Worm (Caenorhabditis elegans) whole organism, L1 larva: ENCODE data around the gene cutl-4.

Source experiments
- C04F5.9 ChIP-seq: sonication (generic microtip); optimal IDR thresholded peaks from 2 replicates; lab custom pipeline; 2016; ENCODE audit warnings: missing genetic modification characterization, missing compliant biosample characterization
- F16B12.6 ChIP-seq: fragments of 150-350 bp; optimal IDR thresholded peaks from 2 replicates; lab custom pipeline; 2014; ENCODE audit warnings: missing biosample characterization, missing genetic modification characterization
- aha-1 ChIP-seq: fragments of 150-350 bp; optimal IDR thresholded peaks from 2 replicates; lab custom pipeline; 2014; ENCODE audit warnings: missing biosample characterization, missing genetic modification characterization
- ceh-63 ChIP-seq: fragments of 200-800 bp; sonication (Bioruptor generic); optimal IDR thresholded peaks from 2 replicates; lab custom pipeline; 2018; ENCODE audit warnings: mild to moderate bottlenecking, missing genetic modification characterization, missing compliant biosample characterization
- ceh-8 ChIP-seq: fragments of 200-800 bp; sonication (Bioruptor generic); optimal IDR thresholded peaks from 2 replicates; lab custom pipeline; 2018; ENCODE audit warnings: mild to moderate bottlenecking, missing genetic modification characterization, moderate library complexity, missing compliant biosample characterization
- ceh-82 ChIP-seq, 3 experiments: fragments of 150-350 bp in 1 of 3; sonication (generic microtip) in 2 of 3; optimal IDR thresholded peaks; 2 replicates each; lab custom pipeline; 2014 to 2017; ENCODE audit warnings: missing biosample characterization in 3 of 3, missing genetic modification characterization in 3 of 3
- ceh-88 ChIP-seq: fragments of 200-800 bp; sonication (Bioruptor generic); IDR thresholded peaks from 2 replicates; pipeline ENCODE4 v1.3.6; 2022; ENCODE audit warnings: missing genetic modification characterization, missing compliant biosample characterization
- ceh-90 ChIP-seq: sonication (generic microtip); optimal IDR thresholded peaks from 2 replicates; lab custom pipeline; 2016; ENCODE audit warnings: missing genetic modification characterization, missing compliant biosample characterization
- dpl-1 ChIP-seq, 3 experiments: fragments of 150-350 bp in 2 of 3; sonication (generic microtip) in 1 of 3; optimal IDR thresholded peaks; 2 replicates each; lab custom pipeline; 2014 to 2017; ENCODE audit warnings: missing biosample characterization in 3 of 3, missing genetic modification characterization in 3 of 3, missing genetic modification reagents in 3 of 3
- efl-3 ChIP-seq: fragments of 200-800 bp; sonication (Bioruptor generic); optimal IDR thresholded peaks from 2 replicates; lab custom pipeline; 2018; ENCODE audit warnings: mild to moderate bottlenecking, missing genetic modification characterization, missing compliant biosample characterization
- egl-27 ChIP-seq, 2 experiments: fragments of 150-350 bp in 1 of 2; sonication (generic microtip); optimal IDR thresholded peaks; 3 replicates each; lab custom pipeline; 2017 to 2018; ENCODE audit warnings: missing biosample characterization in 2 of 2, missing genetic modification characterization in 2 of 2, missing genetic modification reagents in 2 of 2
- elt-2 ChIP-seq: sonication (generic microtip); optimal IDR thresholded peaks from 2 replicates; lab custom pipeline; 2016; ENCODE audit warnings: missing genetic modification characterization, mild to moderate bottlenecking, inconsistent platforms, missing compliant biosample characterization, missing genetic modification reagents
- fkh-8 ChIP-seq: sonication (generic microtip); optimal IDR thresholded peaks from 2 replicates; lab custom pipeline; 2016; ENCODE audit warnings: mild to moderate bottlenecking, missing genetic modification characterization, missing compliant biosample characterization
- grh-1 ChIP-seq: fragments of 200-800 bp; sonication (Bioruptor generic); IDR thresholded peaks from 2 replicates; pipeline ENCODE4 v1.3.6; 2022; ENCODE audit warnings: missing genetic modification reagents, missing genetic modification characterization, missing compliant biosample characterization
- hlh-17 ChIP-seq: fragments of 200-800 bp; sonication (Bioruptor generic); optimal IDR thresholded peaks from 2 replicates; lab custom pipeline; 2018; ENCODE audit warnings: missing genetic modification characterization, mild to moderate bottlenecking, missing compliant biosample characterization, moderate library complexity, borderline replicate concordance
- irx-1 ChIP-seq: sonication (generic microtip); optimal IDR thresholded peaks from 2 replicates; lab custom pipeline; 2016; ENCODE audit warnings: missing genetic modification characterization, missing compliant biosample characterization
- jun-1 ChIP-seq: fragments of 150-350 bp; optimal IDR thresholded peaks from 2 replicates; lab custom pipeline; 2014; ENCODE audit warnings: missing biosample characterization, missing genetic modification reagents, missing genetic modification characterization
- lin-15B ChIP-seq: fragments of 150-350 bp; sonication (generic microtip); optimal IDR thresholded peaks from 3 replicates; lab custom pipeline; 2014; ENCODE audit warnings: missing biosample characterization, missing genetic modification characterization
- lin-35 ChIP-seq, 2 experiments: fragments of 150-350 bp; optimal IDR thresholded peaks; 2 replicates each; lab custom pipeline; 2014; ENCODE audit warnings: missing biosample characterization in 2 of 2, missing genetic modification characterization in 2 of 2, missing genetic modification reagents in 2 of 2
- lir-3 ChIP-seq: sonication (generic microtip); optimal IDR thresholded peaks from 2 replicates; lab custom pipeline; 2016; ENCODE audit warnings: mild to moderate bottlenecking, missing genetic modification characterization, moderate library complexity, missing compliant biosample characterization; ENCODE audit not compliant: poor library complexity
- lsy-2 ChIP-seq, 2 experiments: fragments of 150-350 bp; optimal IDR thresholded peaks; 2 replicates each; lab custom pipeline; 2014; ENCODE audit warnings: missing biosample characterization in 2 of 2, missing genetic modification characterization in 2 of 2
- mdl-1 ChIP-seq, 2 experiments: fragments of 150-350 bp; optimal IDR thresholded peaks; 2 replicates each; lab custom pipeline; 2014 to 2017; ENCODE audit warnings: missing biosample characterization in 2 of 2, missing genetic modification characterization in 2 of 2, inconsistent platforms in 1 of 2
- mep-1 ChIP-seq: fragments of 150-350 bp; optimal IDR thresholded peaks from 2 replicates; lab custom pipeline; 2014; ENCODE audit warnings: missing biosample characterization, missing genetic modification characterization
- nhr-11 ChIP-seq: fragments of 150-350 bp; optimal IDR thresholded peaks from 2 replicates; lab custom pipeline; 2014; ENCODE audit warnings: missing biosample characterization, missing genetic modification characterization
- nhr-12 ChIP-seq: sonication (generic microtip); optimal IDR thresholded peaks from 2 replicates; lab custom pipeline; 2017; ENCODE audit warnings: missing biosample characterization, missing genetic modification characterization
- nhr-20 ChIP-seq: sonication (generic microtip); optimal IDR thresholded peaks from 2 replicates; lab custom pipeline; 2016; ENCODE audit warnings: mild to moderate bottlenecking, missing genetic modification characterization, missing compliant biosample characterization
- nhr-76 ChIP-seq: sonication (generic microtip); optimal IDR thresholded peaks from 2 replicates; lab custom pipeline; 2017; ENCODE audit warnings: missing biosample characterization, missing genetic modification characterization
- pag-3 ChIP-seq: sonication (generic microtip); optimal IDR thresholded peaks from 2 replicates; lab custom pipeline; 2017; ENCODE audit warnings: missing genetic modification characterization, mild to moderate bottlenecking, missing compliant biosample characterization, antibody characterized with exemption, borderline replicate concordance; ENCODE audit not compliant: insufficient read depth
- pqm-1 ChIP-seq: sonication (generic microtip); optimal IDR thresholded peaks from 3 replicates; lab custom pipeline; 2017; ENCODE audit warnings: missing biosample characterization, missing genetic modification characterization
- skn-1 ChIP-seq: fragments of 150-350 bp; optimal IDR thresholded peaks from 2 replicates; lab custom pipeline; 2014; ENCODE audit warnings: missing biosample characterization, missing genetic modification characterization
- snpc-4 ChIP-seq: fragments of 150-350 bp; optimal IDR thresholded peaks from 2 replicates; lab custom pipeline; 2014; ENCODE audit warnings: missing biosample characterization, missing genetic modification characterization
- sox-4 ChIP-seq: sonication (generic microtip); optimal IDR thresholded peaks from 2 replicates; lab custom pipeline; 2016; ENCODE audit warnings: missing genetic modification characterization, missing compliant biosample characterization
- sup-37 ChIP-seq: fragments of 200-800 bp; sonication (Bioruptor generic); optimal IDR thresholded peaks from 2 replicates; lab custom pipeline; 2018; ENCODE audit warnings: mild to moderate bottlenecking, missing genetic modification characterization, missing compliant biosample characterization
- swsn-7 ChIP-seq: sonication (generic microtip); optimal IDR thresholded peaks from 2 replicates; lab custom pipeline; 2016; ENCODE audit warnings: missing genetic modification characterization, missing compliant biosample characterization
- tbx-2 ChIP-seq: sonication (generic microtip); optimal IDR thresholded peaks from 2 replicates; lab custom pipeline; 2016; ENCODE audit warnings: missing genetic modification characterization, missing compliant biosample characterization
- unc-130 ChIP-seq: fragments of 150-350 bp; optimal IDR thresholded peaks from 2 replicates; lab custom pipeline; 2017; ENCODE audit warnings: missing biosample characterization, missing genetic modification characterization, inconsistent platforms
- unc-86 ChIP-seq: sonication (generic microtip); optimal IDR thresholded peaks from 2 replicates; lab custom pipeline; 2016; ENCODE audit warnings: missing genetic modification characterization, missing compliant biosample characterization
- zag-1 ChIP-seq: fragments of 150-350 bp; optimal IDR thresholded peaks from 2 replicates; lab custom pipeline; 2014; ENCODE audit warnings: missing biosample characterization, missing genetic modification characterization

cutl-4 gene

DNA sequence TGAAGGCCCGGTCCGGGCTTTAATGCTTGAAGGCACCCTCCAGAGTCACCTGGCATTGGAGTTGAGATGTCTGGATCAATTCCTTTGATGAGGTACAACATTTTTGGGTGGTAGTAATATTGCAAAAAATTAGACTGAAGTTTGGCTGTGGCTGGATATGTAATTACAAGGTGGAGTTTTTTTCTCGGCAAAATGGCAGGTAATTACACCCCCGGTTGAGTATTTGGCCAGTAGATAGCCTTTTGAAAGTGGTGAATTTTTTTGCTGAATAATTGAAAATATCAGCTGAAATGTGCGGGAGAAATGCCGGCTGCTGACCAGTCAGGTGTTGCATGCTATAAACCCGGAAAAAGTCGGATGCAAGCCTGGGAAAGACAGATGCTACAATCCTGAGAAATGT lies 40.6 kb downstream of the cutl-4 start, which contains the start of gene Y26G10.4:
Gene Y26G10.4, minus strand, starts transcription at position 101 of the 400 bp plus-strand sequence.
- TF ChIP-seq sup-37: no peak
- TF ChIP-seq nhr-76 (tag; lab: Kevin White, UChicago): no peak
- no peak for TF ChIP-seq unc-130 (tag; lab: Kevin White, UChicago)
- no peak for TF ChIP-seq pag-3 (tag; lab: Kevin White, UChicago)
- TF ChIP-seq nhr-11: no peak
- no peak for TF ChIP-seq dpl-1 (GFP tag; optimal IDR thresholded peaks at IDR 0.05; lab: Kevin White, UChicago)
- no peak for TF ChIP-seq hlh-17 (GFP tag; lab: Kevin White, UChicago)
- no peak for TF ChIP-seq ceh-8 (GFP tag; lab: Kevin White, UChicago)
- no peak for TF ChIP-seq irx-1 (tag; lab: Kevin White, UChicago)
- no peak for TF ChIP-seq ceh-88 (GFP tag; lab: Robert Waterston, UW)
- no peak for TF ChIP-seq sox-4
- TF ChIP-seq mdl-1 (tag; optimal IDR thresholded peaks at IDR 0.05; lab: Kevin White, UChicago): no peak

DNA sequence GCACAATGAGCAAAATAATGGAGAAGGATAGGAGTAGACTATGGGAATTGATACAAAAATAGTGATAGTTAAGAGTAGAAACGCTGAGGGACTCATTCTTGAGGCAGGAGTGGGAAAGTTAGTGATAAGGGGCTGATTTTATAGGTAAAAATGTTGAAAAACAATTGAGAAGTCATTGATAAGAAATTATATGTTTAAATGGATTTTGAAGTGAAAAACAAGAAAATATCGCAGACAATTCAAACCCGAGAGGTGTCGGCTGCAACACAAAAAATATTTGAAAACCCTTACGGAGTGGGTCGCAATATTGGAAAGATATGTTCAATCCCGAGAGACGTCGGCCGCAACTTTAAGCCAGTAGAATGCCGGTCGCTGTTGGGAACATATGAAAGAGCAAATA lies 42.9 kb downstream of the cutl-4 start, which contains the start of gene spp-29:
Gene spp-29, minus strand, starts transcription at position 101 of the 400 bp plus-strand sequence.
- TF ChIP-seq egl-27 (tag; optimal IDR thresholded peaks at IDR 0.05; lab: Kevin White, UChicago) (no peak), unc-86 (tag; lab: Kevin White, UChicago) (no peak), lsy-2 (tag; optimal IDR thresholded peaks at IDR 0.05; lab: Kevin White, UChicago) (no peak), efl-3 (GFP tag; lab: Kevin White, UChicago) (no peak), F16B12.6 (tag; lab: Kevin White, UChicago) (no peak), zag-1 (tag; lab: Kevin White, UChicago) (no peak), mep-1 (no peak), ceh-82 (tag; optimal IDR thresholded peaks at IDR 0.05; lab: Kevin White, UChicago) (no peak), ceh-90 (tag; lab: Kevin White, UChicago) (no peak), lin-35 (GFP tag; optimal IDR thresholded peaks at IDR 0.05; lab: Kevin White, UChicago) (no peak), snpc-4 (tag; lab: Kevin White, UChicago) (no peak), C04F5.9 (tag; lab: Kevin White, UChicago) (no peak), grh-1 (GFP tag; lab: Robert Waterston, UW) (no peak), unc-130 (tag; lab: Kevin White, UChicago) (no peak), lin-15B (tag; lab: Kevin White, UChicago) (no peak), tbx-2 (tag; lab: Kevin White, UChicago) (no peak), jun-1 (tag; lab: Kevin White, UChicago) (no peak), swsn-7 (no peak), aha-1 (tag; lab: Kevin White, UChicago) (no peak), nhr-20 (tag; lab: Kevin White, UChicago) (no peak)

DNA sequence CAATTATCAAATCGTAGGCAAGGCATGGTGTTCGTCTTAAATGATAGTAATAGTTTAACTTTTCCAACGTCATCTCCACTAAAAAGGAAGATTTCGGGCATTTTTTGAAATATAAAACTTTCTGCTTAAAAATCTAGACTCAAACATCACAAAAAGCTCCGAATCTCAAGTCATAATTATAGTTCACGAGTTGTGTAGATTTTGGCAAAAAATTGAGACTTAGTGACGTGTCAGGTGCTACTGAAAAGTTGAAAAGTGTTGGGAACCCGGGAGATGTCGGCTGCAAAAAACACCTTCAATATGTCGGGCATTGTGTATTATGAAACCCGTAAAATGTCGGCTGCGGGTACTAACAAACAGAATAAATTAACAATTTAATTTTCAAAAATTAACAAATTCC lies 43.9 kb downstream of the cutl-4 start, which contains the start of gene Y26G10.1:
Gene Y26G10.1, minus strand, starts transcription at position 101 of the 400 bp plus-strand sequence.
- TF ChIP-seq ceh-88 (GFP tag; lab: Robert Waterston, UW) (no peak), sup-37 (no peak), nhr-12 (no peak), lir-3 (tag; lab: Kevin White, UChicago) (no peak), sox-4 (no peak), skn-1 (tag; lab: Kevin White, UChicago) (no peak), ceh-63 (GFP tag; lab: Kevin White, UChicago) (no peak)

DNA sequence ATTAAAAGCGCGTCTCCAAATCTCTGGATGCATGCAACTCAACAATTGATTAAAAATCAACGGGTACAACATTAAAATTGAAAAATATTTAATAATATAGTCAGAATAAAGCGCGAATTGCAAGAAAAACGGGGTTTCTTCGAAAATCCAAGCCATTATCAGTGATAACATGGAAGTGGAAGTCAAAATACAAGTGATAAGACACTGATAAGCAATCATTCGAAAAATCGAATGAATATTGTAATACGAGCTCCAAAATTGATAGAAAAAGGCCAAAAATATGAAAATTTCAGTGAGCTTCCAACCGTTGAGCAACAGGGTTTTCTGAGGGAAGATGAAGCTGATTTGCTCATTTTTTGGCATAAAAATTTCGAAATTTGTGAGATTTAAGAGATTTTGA lies 45.4 kb downstream of the cutl-4 start:
- TF ChIP-seq fkh-8 (tag; lab: Kevin White, UChicago): no peak
- no peak for TF ChIP-seq ceh-90 (tag; lab: Kevin White, UChicago)
- peak; percentile 33 for TF ChIP-seq pqm-1 (tag; lab: Kevin White, UChicago)
- TF ChIP-seq ceh-82 (tag; optimal IDR thresholded peaks at IDR 0.05; lab: Kevin White, UChicago): no peak
- peak; percentile 50 for TF ChIP-seq elt-2 (tag; lab: Kevin White, UChicago)
- no peak for TF ChIP-seq ceh-63 (GFP tag; lab: Kevin White, UChicago)
